Worm (Caenorhabditis elegans) whole organism, midembryonic: ENCODE measurements around the gene C07A12.7.

Source experiments
- T22C8.4 ChIP-seq: fragments of 200-800 bp; sonication (Bioruptor generic); IDR thresholded peaks from 2 replicates; pipeline ENCODE4 v1.3.6; 2022; ENCODE audit warnings: missing genetic modification characterization, missing compliant biosample characterization
- cog-1 ChIP-seq: sonication (generic microtip); optimal IDR thresholded peaks from 2 replicates; lab custom pipeline; 2016; ENCODE audit warnings: missing genetic modification characterization, missing compliant biosample characterization
- flt-1 ChIP-seq: fragments of 200-800 bp; sonication (Bioruptor generic); IDR thresholded peaks from 2 replicates; pipeline ENCODE4 v1.3.6; 2022; ENCODE audit warnings: missing genetic modification characterization, missing compliant biosample characterization
- klf-2 ChIP-seq: fragments of 200-800 bp; sonication (Bioruptor generic); conservative IDR thresholded peaks from 2 replicates; pipeline ENCODE4 v1.3.6; 2022; ENCODE audit warnings: missing genetic modification reagents, missing genetic modification characterization, missing compliant biosample characterization
- med-1 ChIP-seq: sonication (generic microtip); optimal IDR thresholded peaks from 2 replicates; lab custom pipeline; 2017; ENCODE audit warnings: missing genetic modification characterization, mild to moderate bottlenecking, missing compliant biosample characterization, antibody characterized with exemption, missing genetic modification reagents; ENCODE audit not compliant: insufficient read depth
- ref-1 ChIP-seq: fragments of 200-800 bp; sonication (Bioruptor generic); conservative IDR thresholded peaks from 2 replicates; pipeline ENCODE4 v1.3.6; 2022; ENCODE audit warnings: missing genetic modification reagents, missing genetic modification characterization, missing compliant biosample characterization
- tab-1 ChIP-seq: fragments of 200-800 bp; sonication (Bioruptor generic); IDR thresholded peaks from 2 replicates; pipeline ENCODE4 v1.3.6; 2022; ENCODE audit warnings: missing genetic modification characterization, missing compliant biosample characterization
- ztf-29 ChIP-seq: fragments of 200-800 bp; sonication (Bioruptor generic); IDR thresholded peaks from 2 replicates; pipeline ENCODE4 v1.3.6; 2022; ENCODE audit warnings: missing genetic modification reagents, missing genetic modification characterization, missing compliant biosample characterization

- no peak for TF ChIP-seq flt-1
- TF ChIP-seq ref-1 (GFP tag; lab: Robert Waterston, UW), result no peak
- TF ChIP-seq tab-1 (GFP tag; lab: Robert Waterston, UW), result no peak
- TF ChIP-seq med-1 (GFP tag; lab: Kevin White, UChicago), result no peak
- no peak for TF ChIP-seq T22C8.4 (GFP tag; lab: Robert Waterston, UW)
- TF ChIP-seq ztf-29 (GFP tag; lab: Robert Waterston, UW), result no peak
- TF ChIP-seq cog-1 (tag; lab: Kevin White, UChicago), result no peak
- no peak for TF ChIP-seq klf-2
Measured at ce11 chrX:4492199-4492598, 29.7 kb downstream of the C07A12.7 start, which contains the start of gene F46H6.5.
